Fruit fly (Drosophila melanogaster) Kc167 (cell line): ENCODE data around the gene CG16959.

Experiments used
- Myc ChIP-seq: fragments of >200 bp; optimal IDR thresholded peaks from 2 replicates; lab custom pipeline; 2017; ENCODE audit warnings: missing external identifiers
- Sin3A ChIP-seq: fragments of >200 bp; optimal IDR thresholded peaks from 2 replicates; lab custom pipeline; 2018; ENCODE audit warnings: missing external identifiers
- psq ChIP-seq: fragments of >200 bp; optimal IDR thresholded peaks from 2 replicates; lab custom pipeline; 2017; ENCODE audit warnings: missing external identifiers

dm6 chr3L:15079278-15079677 is 45.8 kb downstream of the CG16959 start:
- TF ChIP-seq psq (lab: Kevin White, UChicago) (no peak), Myc (lab: Kevin White, UChicago) (no peak), Sin3A (lab: Kevin White, UChicago) (no peak)
